Worm (Caenorhabditis elegans) whole organism, midembryonic: ENCODE results near the gene mdt-28.

Experiments
- T22C8.4 ChIP-seq: fragments of 200-800 bp; sonication (Bioruptor generic); IDR thresholded peaks from 2 replicates; pipeline ENCODE4 v1.3.6; 2022; ENCODE audit warnings: missing genetic modification characterization, missing compliant biosample characterization
- cog-1 ChIP-seq: sonication (generic microtip); optimal IDR thresholded peaks from 2 replicates; lab custom pipeline; 2016; ENCODE audit warnings: missing genetic modification characterization, missing compliant biosample characterization
- tab-1 ChIP-seq: fragments of 200-800 bp; sonication (Bioruptor generic); IDR thresholded peaks from 2 replicates; pipeline ENCODE4 v1.3.6; 2022; ENCODE audit warnings: missing genetic modification characterization, missing compliant biosample characterization
- ztf-29 ChIP-seq: fragments of 200-800 bp; sonication (Bioruptor generic); IDR thresholded peaks from 2 replicates; pipeline ENCODE4 v1.3.6; 2022; ENCODE audit warnings: missing genetic modification reagents, missing genetic modification characterization, missing compliant biosample characterization

- TF ChIP-seq ztf-29 (GFP tag; lab: Robert Waterston, UW) (no peak), T22C8.4 (GFP tag; lab: Robert Waterston, UW) (no peak), cog-1 (tag; lab: Kevin White, UChicago) (no peak), tab-1 (GFP tag; lab: Robert Waterston, UW) (no peak)
These were observed 11.2 kb downstream of the mdt-28 start for ce11 chrV:15563985-15564384.
